Fruit fly (Drosophila melanogaster) whole organism, wandering third instar larva: ENCODE measurements around the gene LysD.

Experiments used
- Abd-B ChIP-seq: fragments of >200 bp; optimal IDR thresholded peaks from 2 replicates; lab custom pipeline; 2017; ENCODE audit warnings: missing biosample characterization, missing genetic modification characterization
- CrebA ChIP-seq: fragments of 200-800 bp; sonication (Bioruptor generic); optimal IDR thresholded peaks from 2 replicates; lab custom pipeline; 2016; ENCODE audit warnings: missing biosample characterization, mild to moderate bottlenecking, missing genetic modification characterization, borderline replicate concordance
- Dfd ChIP-seq: fragments of >200 bp; optimal IDR thresholded peaks from 2 replicates; lab custom pipeline; 2017; ENCODE audit warnings: missing biosample characterization, missing genetic modification characterization
- Dif ChIP-seq: fragments of 200-275, 200-300 bp; sonication (Bioruptor generic); optimal IDR thresholded peaks from 2 replicates; lab custom pipeline; 2018; ENCODE audit warnings: missing biosample characterization, missing genetic modification characterization; ENCODE audit not compliant: partially characterized antibody
- GATAd ChIP-seq: sonication (Bioruptor generic); optimal IDR thresholded peaks from 2 replicates; lab custom pipeline; 2016; ENCODE audit warnings: missing biosample characterization, missing genetic modification characterization
- HLH106 ChIP-seq: fragments of 200-800 bp; optimal IDR thresholded peaks from 3 replicates; lab custom pipeline; 2019; ENCODE audit warnings: missing biosample characterization, mild to moderate bottlenecking, missing genetic modification characterization, moderate library complexity
- Hnf4 ChIP-seq: fragments of 200-800 bp; sonication (Bioruptor generic); optimal IDR thresholded peaks from 2 replicates; lab custom pipeline; 2016; ENCODE audit warnings: missing biosample characterization, mild to moderate bottlenecking, missing genetic modification characterization
- Hr78 ChIP-seq: fragments of >200 bp; optimal IDR thresholded peaks from 2 replicates; lab custom pipeline; 2017; ENCODE audit warnings: missing biosample characterization, missing genetic modification characterization
- Hr83 ChIP-seq: fragments of 200-300 bp; sonication (Bioruptor generic); optimal IDR thresholded peaks from 2 replicates; lab custom pipeline; 2016; ENCODE audit warnings: missing biosample characterization, mild to moderate bottlenecking, missing genetic modification characterization, moderate library complexity; ENCODE audit not compliant: poor library complexity, severe bottlenecking
- Jra ChIP-seq: sonication (Bioruptor generic); optimal IDR thresholded peaks from 2 replicates; lab custom pipeline; 2016; ENCODE audit warnings: missing biosample characterization, missing genetic modification characterization
- Mio ChIP-seq: sonication (Bioruptor generic); optimal IDR thresholded peaks from 2 replicates; lab custom pipeline; 2016; ENCODE audit warnings: missing biosample characterization, missing genetic modification characterization
- Myc ChIP-seq: fragments of >200 bp; optimal IDR thresholded peaks from 2 replicates; lab custom pipeline; 2017
- N ChIP-seq: fragments of >200 bp; optimal IDR thresholded peaks from 2 replicates; lab custom pipeline; 2018; ENCODE audit warnings: missing biosample characterization, missing external identifiers, missing genetic modification characterization
- OdsH ChIP-seq: fragments of 200-800 bp; sonication (Bioruptor generic); optimal IDR thresholded peaks from 2 replicates; lab custom pipeline; 2016; ENCODE audit warnings: missing biosample characterization, mild to moderate bottlenecking, missing genetic modification characterization
- Rel ChIP-seq, 2 experiments: fragments of 200-800 bp; sonication (Bioruptor generic) in 1 of 2; optimal IDR thresholded peaks; 2 replicates in 1 of 2; 3 replicates in 1 of 2; lab custom pipeline; 2016 to 2019; ENCODE audit warnings: mild to moderate bottlenecking in 2 of 2, missing biosample characterization in 2 of 2, missing genetic modification characterization in 2 of 2, moderate library complexity in 1 of 2
- Sp1 ChIP-seq: fragments of 200-800 bp; sonication (Bioruptor generic); optimal IDR thresholded peaks from 3 replicates; lab custom pipeline; 2019; ENCODE audit warnings: missing biosample characterization, mild to moderate bottlenecking, missing genetic modification characterization, moderate library complexity
- br ChIP-seq: fragments of 200-800 bp; sonication (Bioruptor generic); optimal IDR thresholded peaks from 2 replicates; lab custom pipeline; 2016; ENCODE audit warnings: missing biosample characterization, missing genetic modification characterization
- brk ChIP-seq: fragments of 200-800 bp; sonication (Bioruptor generic); optimal IDR thresholded peaks from 2 replicates; lab custom pipeline; 2016; ENCODE audit warnings: missing biosample characterization, mild to moderate bottlenecking, missing genetic modification characterization
- dl ChIP-seq, 2 experiments: fragments of 175-275, 200-275 bp in 1 of 2; fragments of 200-275 bp in 1 of 2; sonication (Bioruptor generic); optimal IDR thresholded peaks; lab custom pipeline; 2018; ENCODE audit warnings: mild to moderate bottlenecking in 2 of 2, missing biosample characterization in 2 of 2, missing genetic modification characterization in 2 of 2, moderate library complexity in 2 of 2; ENCODE audit not compliant: partially characterized antibody in 2 of 2, insufficient read depth in 1 of 2
- dmrt93B ChIP-seq: fragments of 200-800 bp; sonication (Bioruptor generic); optimal IDR thresholded peaks from 2 replicates; lab custom pipeline; 2018; ENCODE audit warnings: missing biosample characterization, mild to moderate bottlenecking, missing genetic modification characterization
- dsf ChIP-seq: sonication (Bioruptor generic); optimal IDR thresholded peaks from 2 replicates; lab custom pipeline; 2016; ENCODE audit warnings: missing biosample characterization, missing genetic modification characterization, borderline replicate concordance
- ey ChIP-seq: fragments of 200-800 bp; sonication (Bioruptor generic); optimal IDR thresholded peaks from 2 replicates; lab custom pipeline; 2016; ENCODE audit warnings: missing biosample characterization, missing genetic modification characterization
- fru ChIP-seq: fragments of 200-800 bp; sonication (Bioruptor generic); optimal IDR thresholded peaks from 3 replicates; lab custom pipeline; 2016; ENCODE audit warnings: missing biosample characterization, mild to moderate bottlenecking, missing genetic modification characterization
- jim ChIP-seq: fragments of 175-275, 200-325 bp; sonication (Bioruptor generic); optimal IDR thresholded peaks from 2 replicates; lab custom pipeline; 2016; ENCODE audit warnings: missing biosample characterization, mild to moderate bottlenecking, missing genetic modification characterization
- lola ChIP-seq: fragments of >200 bp; optimal IDR thresholded peaks from 2 replicates; lab custom pipeline; 2017; ENCODE audit warnings: missing biosample characterization, missing genetic modification characterization
- pan ChIP-seq: fragments of >200 bp; optimal IDR thresholded peaks from 2 replicates; lab custom pipeline; 2017
- sage ChIP-seq: fragments of 200-800 bp; sonication (Bioruptor generic); optimal IDR thresholded peaks from 2 replicates; lab custom pipeline; 2016; ENCODE audit warnings: missing biosample characterization, mild to moderate bottlenecking, missing genetic modification characterization
- tai ChIP-seq: sonication (Bioruptor generic); optimal IDR thresholded peaks from 2 replicates; lab custom pipeline; 2016; ENCODE audit warnings: missing biosample characterization, missing genetic modification characterization
- usp ChIP-seq: fragments of >200 bp; optimal IDR thresholded peaks from 2 replicates; lab custom pipeline; 2017; ENCODE audit warnings: missing biosample characterization, missing genetic modification characterization

LysD gene

dm6 chr3L:1176515-1176914, 34.5 kb downstream of the LysD start:
- no peak for TF ChIP-seq dmrt93B (GFP tag; lab: Kevin White, UChicago)

- no peak for TF ChIP-seq lola (GFP tag; lab: Kevin White, UChicago)
- no peak for TF ChIP-seq Myc (lab: Kevin White, UChicago)
- no peak for TF ChIP-seq CrebA (GFP tag; lab: Kevin White, UChicago)
- TF ChIP-seq tai: no peak
- no peak for TF ChIP-seq Jra (GFP tag; lab: Kevin White, UChicago)
- TF ChIP-seq pan: no peak
- peak; percentile 97 for TF ChIP-seq Dfd (GFP tag; lab: Kevin White, UChicago)
Measured at dm6 chr3L:1172858-1173257, 38.1 kb downstream of the LysD start.

dm6 chr3L:1170611-1171010, 40.4 kb downstream of the LysD start:
- TF ChIP-seq tai: no peak
- no peak for TF ChIP-seq Rel (GFP tag; optimal IDR thresholded peaks at IDR 0.05; lab: Kevin White, UChicago)
- TF ChIP-seq Rel (tag; optimal IDR thresholded peaks at IDR 0.05; lab: Kevin White, UChicago): no peak
- TF ChIP-seq Sp1 (GFP tag; lab: Kevin White, UChicago): no peak
- no peak for TF ChIP-seq Dif (GFP tag; lab: Kevin White, UChicago)
- TF ChIP-seq fru: no peak
- TF ChIP-seq jim (GFP tag; lab: Kevin White, UChicago): no peak
- no peak for TF ChIP-seq Mio (GFP tag; lab: Kevin White, UChicago)
- TF ChIP-seq GATAd: no peak
- no peak for TF ChIP-seq pan
- TF ChIP-seq HLH106 (tag; lab: Kevin White, UChicago): no peak
- TF ChIP-seq br (GFP tag; lab: Kevin White, UChicago): no peak
- TF ChIP-seq ey (GFP tag; lab: Kevin White, UChicago): no peak
- no peak for TF ChIP-seq lola (GFP tag; lab: Kevin White, UChicago)
- no peak for TF ChIP-seq CrebA (GFP tag; lab: Kevin White, UChicago)
- TF ChIP-seq Dfd (GFP tag; lab: Kevin White, UChicago): no peak

- TF ChIP-seq Myc (lab: Kevin White, UChicago): no peak
- peak; percentile 37 for TF ChIP-seq CrebA (GFP tag; lab: Kevin White, UChicago)
- TF ChIP-seq Rel (GFP tag; optimal IDR thresholded peaks at IDR 0.05; lab: Kevin White, UChicago): no peak
- TF ChIP-seq Rel (tag; optimal IDR thresholded peaks at IDR 0.05; lab: Kevin White, UChicago): peak; percentile 9
- peak; percentile 2 for TF ChIP-seq br (GFP tag; lab: Kevin White, UChicago)
Measured at dm6 chr3L:1169617-1170016, 41.4 kb downstream of the LysD start.

- TF ChIP-seq brk (GFP tag; lab: Kevin White, UChicago) (no peak), Jra (GFP tag; lab: Kevin White, UChicago) (no peak), sage (GFP tag; lab: Kevin White, UChicago) (no peak), dsf (no peak), Abd-B (GFP tag; lab: Kevin White, UChicago) (no peak), Mio (GFP tag; lab: Kevin White, UChicago) (no peak), tai (no peak), ey (GFP tag; lab: Kevin White, UChicago) (no peak), dl (GFP tag; optimal IDR thresholded peaks at IDR 0.05; lab: Kevin White, UChicago; ENCODE audit: insufficient read depth in 1 of 2, partially characterized antibody in 2 of 2) (no peak), Hnf4 (GFP tag; lab: Kevin White, UChicago) (no peak), Rel (GFP tag; optimal IDR thresholded peaks at IDR 0.05; lab: Kevin White, UChicago) (no peak), Rel (tag; optimal IDR thresholded peaks at IDR 0.05; lab: Kevin White, UChicago) (no peak), Hr78 (GFP tag; lab: Kevin White, UChicago) (no peak), jim (GFP tag; lab: Kevin White, UChicago) (no peak), N (GFP tag; lab: Kevin White, UChicago) (no peak), usp (GFP tag; lab: Kevin White, UChicago) (no peak), OdsH (GFP tag; lab: Kevin White, UChicago) (no peak), Myc (lab: Kevin White, UChicago) (no peak), Hr83 (no peak), CrebA (GFP tag; lab: Kevin White, UChicago) (no peak)
Measured at dm6 chr3L:1168445-1168844, 42.6 kb downstream of the LysD start.
